Fruit fly (Drosophila melanogaster) whole organism, adult: ENCODE data around the gene CG17193.

ENCODE experiments used
- CG14711 ChIP-seq: fragments of 200-800 bp; sonication (Bioruptor generic); optimal IDR thresholded peaks from 2 replicates; lab custom pipeline; 2018; ENCODE audit warnings: missing biosample characterization, mild to moderate bottlenecking, missing genetic modification characterization, moderate library complexity
- Crg-1 ChIP-seq: fragments of 200-800 bp; sonication (Bioruptor generic); optimal IDR thresholded peaks from 2 replicates; lab custom pipeline; 2016; ENCODE audit warnings: missing biosample characterization, missing genetic modification characterization
- Hr96 ChIP-seq: fragments of 200-800 bp; sonication (Bioruptor generic); optimal IDR thresholded peaks from 2 replicates; lab custom pipeline; 2016; ENCODE audit warnings: missing biosample characterization, missing genetic modification characterization
- Mnt ChIP-seq: fragments of 200-800 bp; sonication (Bioruptor generic); optimal IDR thresholded peaks from 2 replicates; lab custom pipeline; 2016; ENCODE audit warnings: missing biosample characterization, mild to moderate bottlenecking, missing genetic modification characterization
- cnc ChIP-seq, 2 experiments: fragments of >200 bp; optimal IDR thresholded peaks; 2 replicates each; lab custom pipeline; 2017

dm6 chr3R:20042457-20042856, 13.4 kb downstream of the CG17193 start, which contains the start of the genes CG33934 and Indy-2:
- TF ChIP-seq Hr96 (GFP tag; lab: Kevin White, UChicago) (no peak), Mnt (GFP tag; lab: Kevin White, UChicago) (no peak), Crg-1 (GFP tag; lab: Kevin White, UChicago) (no peak), CG14711 (no peak), cnc (optimal IDR thresholded peaks at IDR 0.05; lab: Kevin White, UChicago) (no peak)
